Worm (Caenorhabditis elegans) whole organism, early embryonic: ENCODE data around the gene sec-15.

Source experiments
- B0310.2 ChIP-seq: sonication (generic microtip); optimal IDR thresholded peaks from 2 replicates; lab custom pipeline; 2016; ENCODE audit warnings: mild to moderate bottlenecking, missing genetic modification characterization, missing compliant biosample characterization
- F13C5.2 ChIP-seq: sonication (generic microtip); optimal IDR thresholded peaks from 2 replicates; lab custom pipeline; 2017; ENCODE audit warnings: mild to moderate bottlenecking, missing genetic modification characterization, inconsistent platforms, missing compliant biosample characterization
- aly-1 ChIP-seq: sonication (generic microtip); optimal IDR thresholded peaks from 2 replicates; lab custom pipeline; 2016; ENCODE audit warnings: missing genetic modification characterization, missing compliant biosample characterization
- ama-1 ChIP-seq: fragments of 150-350 bp; optimal IDR thresholded peaks from 2 replicates; lab custom pipeline; 2014
- ceh-13 ChIP-seq: fragments of 200-800 bp; sonication (Bioruptor generic); optimal IDR thresholded peaks from 2 replicates; lab custom pipeline; 2018; ENCODE audit warnings: mild to moderate bottlenecking, missing genetic modification characterization, missing compliant biosample characterization
- ceh-36 ChIP-seq: sonication (generic microtip); optimal IDR thresholded peaks from 2 replicates; lab custom pipeline; 2016; ENCODE audit warnings: missing genetic modification characterization, inconsistent platforms, missing compliant biosample characterization
- ets-7 ChIP-seq: sonication (generic microtip); optimal IDR thresholded peaks from 2 replicates; lab custom pipeline; 2016; ENCODE audit warnings: missing genotype, missing genetic modification characterization, missing compliant biosample characterization
- flt-1 ChIP-seq: fragments of 200-800 bp; sonication (Bioruptor generic); IDR thresholded peaks from 2 replicates; pipeline ENCODE4 v1.3.6; 2022; ENCODE audit warnings: missing genetic modification characterization, missing compliant biosample characterization
- hmbx-1 ChIP-seq: sonication (generic microtip); optimal IDR thresholded peaks from 2 replicates; lab custom pipeline; 2016; ENCODE audit warnings: mild to moderate bottlenecking, missing genetic modification characterization, missing compliant biosample characterization
- hmg-4 ChIP-seq: fragments of 200-800 bp; sonication (Bioruptor generic); optimal IDR thresholded peaks from 2 replicates; lab custom pipeline; 2018; ENCODE audit warnings: mild to moderate bottlenecking, missing genetic modification characterization, missing compliant biosample characterization
- hnd-1 ChIP-seq: sonication (generic microtip); optimal IDR thresholded peaks from 2 replicates; lab custom pipeline; 2016; ENCODE audit warnings: missing genetic modification characterization, missing compliant biosample characterization
- pes-1 ChIP-seq: fragments of 200-800 bp; sonication (Bioruptor generic); IDR thresholded peaks from 2 replicates; pipeline ENCODE4 v1.3.6; 2022; ENCODE audit warnings: missing genetic modification reagents, missing genetic modification characterization, missing compliant biosample characterization
- scrt-1 ChIP-seq: fragments of 200-800 bp; sonication (Bioruptor generic); IDR thresholded peaks from 2 replicates; pipeline ENCODE4 v1.3.6; 2022; ENCODE audit warnings: missing genetic modification characterization, missing compliant biosample characterization
- sea-1 ChIP-seq: fragments of 200-800 bp; sonication (Bioruptor generic); conservative IDR thresholded peaks from 2 replicates; pipeline ENCODE4 v1.3.6; 2022; ENCODE audit warnings: missing genetic modification characterization, missing compliant biosample characterization
- tbx-11 ChIP-seq: fragments of 200-800 bp; sonication (Bioruptor generic); IDR thresholded peaks from 2 replicates; pipeline ENCODE4 v1.3.6; 2022; ENCODE audit warnings: missing genetic modification characterization, missing compliant biosample characterization
- tbx-37 ChIP-seq: fragments of 200-800 bp; sonication (Bioruptor generic); conservative IDR thresholded peaks from 2 replicates; pipeline ENCODE4 v1.3.6; 2022; ENCODE audit warnings: missing genetic modification reagents, missing genetic modification characterization, missing compliant biosample characterization
- tra-4 ChIP-seq: sonication (generic microtip); optimal IDR thresholded peaks from 2 replicates; lab custom pipeline; 2017; ENCODE audit warnings: missing genetic modification characterization, missing compliant biosample characterization

The sec-15 gene

ce11 chrX:8866563-8866962, 31.0 kb upstream of the sec-15 start, which contains the start of gene ins-9:
TSS of gene ins-9 (minus strand) at chrX:8866663.
- TF ChIP-seq ceh-13 (GFP tag; lab: Kevin White, UChicago) (no peak), pes-1 (GFP tag; lab: Robert Waterston, UW) (no peak), F13C5.2 (tag; lab: Kevin White, UChicago) (no peak), flt-1 (GFP tag; lab: Robert Waterston, UW) (no peak), hmbx-1 (no peak), ceh-36 (tag; lab: Kevin White, UChicago) (no peak)

DNA sequence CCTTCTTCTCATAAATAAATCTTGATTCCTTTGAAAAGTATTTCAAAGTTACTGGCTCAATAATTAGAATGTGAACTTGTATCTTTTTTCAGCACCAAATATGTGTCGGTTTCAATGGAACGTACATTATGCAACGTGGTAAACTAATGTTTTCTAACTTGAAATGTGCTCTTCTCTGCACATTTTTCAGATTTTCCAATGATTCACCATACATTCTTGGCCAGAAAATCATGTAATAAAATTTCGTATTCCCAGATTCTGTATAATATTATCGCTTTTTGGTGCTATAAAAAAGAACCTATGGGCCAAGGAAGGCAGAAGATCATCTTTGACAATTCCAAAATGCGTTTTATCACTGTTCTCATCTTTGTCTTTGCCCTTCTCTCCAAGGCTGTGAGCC, 25.4 kb upstream of the sec-15 start, which contains the start of gene C06E2.9:
TSS of gene C06E2.9 (plus strand) at position 301 of the 400 bp plus-strand sequence.
- TF ChIP-seq hmg-4 = no peak

DNA sequence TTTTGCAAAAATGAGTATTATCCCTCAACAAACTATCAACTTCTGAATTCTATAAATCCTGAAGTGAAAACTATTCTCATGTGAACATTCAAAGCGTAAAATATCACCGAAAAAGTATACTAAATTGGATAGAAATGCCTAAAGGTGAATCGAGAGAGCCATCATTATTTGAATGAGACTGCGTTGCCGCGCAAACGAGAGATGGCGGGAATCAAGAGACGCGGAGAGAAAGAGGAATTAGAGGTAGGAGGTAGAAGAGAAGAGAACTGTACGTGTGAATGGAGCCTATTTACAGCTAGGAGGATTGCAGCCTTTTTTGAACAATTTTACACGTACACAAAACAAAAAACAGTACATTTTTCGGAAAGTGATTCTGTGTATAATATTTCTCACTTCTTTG, 24.0 kb upstream of the sec-15 start:
- TF ChIP-seq B0310.2 (tag; lab: Kevin White, UChicago) (no peak), ama-1 (lab: Kevin White, UChicago) (no peak), aly-1 (tag; lab: Kevin White, UChicago) (no peak), hmbx-1 (no peak), hnd-1 (tag; lab: Kevin White, UChicago) (no peak), tra-4 (tag; lab: Kevin White, UChicago) (no peak), scrt-1 (no peak), sea-1 (GFP tag; lab: Robert Waterston, UW) (no peak), F13C5.2 (tag; lab: Kevin White, UChicago) (no peak), tbx-11 (no peak), pes-1 (GFP tag; lab: Robert Waterston, UW) (no peak), tbx-37 (no peak), ceh-13 (GFP tag; lab: Kevin White, UChicago) (no peak), flt-1 (GFP tag; lab: Robert Waterston, UW) (no peak), ets-7 (tag; lab: Kevin White, UChicago) (no peak), ceh-36 (tag; lab: Kevin White, UChicago) (no peak), hmg-4 (no peak)

- TF ChIP-seq flt-1 (GFP tag; lab: Robert Waterston, UW) = no peak
Measured at ce11 chrX:8857904-8858612, 22.5 kb upstream of the sec-15 start, which contains the start of gene C06E2.5. TSS of gene C06E2.5 (minus strand) at chrX:8857954.

DNA sequence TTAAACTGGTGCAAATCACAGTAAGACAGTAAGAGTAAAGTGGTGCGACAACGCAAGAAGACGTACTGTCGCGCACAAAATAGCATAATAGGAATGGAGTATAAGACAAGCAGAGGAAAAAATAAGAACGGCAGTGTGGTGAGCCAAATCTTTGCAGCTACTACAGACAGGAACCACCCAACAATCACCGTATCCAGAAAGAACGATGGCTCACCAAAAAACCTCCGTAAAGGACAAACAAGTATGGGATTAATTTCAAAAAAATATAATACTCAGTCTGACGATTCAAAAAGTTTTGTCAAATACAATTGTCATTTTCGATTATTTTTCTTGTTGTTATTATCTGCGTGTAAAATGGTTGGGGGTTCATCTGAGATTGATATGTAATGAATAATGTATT, 18.9 kb upstream of the sec-15 start:
- TF ChIP-seq ceh-13 (GFP tag; lab: Kevin White, UChicago) = no peak
- no peak for TF ChIP-seq tbx-37
- TF ChIP-seq ceh-36 (tag; lab: Kevin White, UChicago) = no peak
- no peak for TF ChIP-seq ama-1 (lab: Kevin White, UChicago)
- no peak for TF ChIP-seq ets-7 (tag; lab: Kevin White, UChicago)
- TF ChIP-seq F13C5.2 (tag; lab: Kevin White, UChicago) = no peak
- TF ChIP-seq flt-1 (GFP tag; lab: Robert Waterston, UW) = no peak
- TF ChIP-seq scrt-1 = no peak
- TF ChIP-seq sea-1 (GFP tag; lab: Robert Waterston, UW) = no peak
- TF ChIP-seq hmg-4 = no peak
- TF ChIP-seq tbx-11 = no peak
- no peak for TF ChIP-seq aly-1 (tag; lab: Kevin White, UChicago)
- no peak for TF ChIP-seq hmbx-1
- no peak for TF ChIP-seq tra-4 (tag; lab: Kevin White, UChicago)
- TF ChIP-seq pes-1 (GFP tag; lab: Robert Waterston, UW) = no peak
- TF ChIP-seq hnd-1 (tag; lab: Kevin White, UChicago) = no peak
- TF ChIP-seq B0310.2 (tag; lab: Kevin White, UChicago) = no peak

- TF ChIP-seq B0310.2 (tag; lab: Kevin White, UChicago) = no peak
- TF ChIP-seq tbx-37 = no peak
- TF ChIP-seq sea-1 (GFP tag; lab: Robert Waterston, UW) = no peak
- no peak for TF ChIP-seq hmbx-1
- no peak for TF ChIP-seq ama-1 (lab: Kevin White, UChicago)
- TF ChIP-seq ceh-13 (GFP tag; lab: Kevin White, UChicago) = no peak
- TF ChIP-seq scrt-1 = no peak
- TF ChIP-seq tbx-11 = no peak
Measured at ce11 chrX:8853524-8853923, 18.0 kb upstream of the sec-15 start, which contains the start of gene sprp-4. TSS of gene sprp-4 (minus strand) at chrX:8853624.

DNA sequence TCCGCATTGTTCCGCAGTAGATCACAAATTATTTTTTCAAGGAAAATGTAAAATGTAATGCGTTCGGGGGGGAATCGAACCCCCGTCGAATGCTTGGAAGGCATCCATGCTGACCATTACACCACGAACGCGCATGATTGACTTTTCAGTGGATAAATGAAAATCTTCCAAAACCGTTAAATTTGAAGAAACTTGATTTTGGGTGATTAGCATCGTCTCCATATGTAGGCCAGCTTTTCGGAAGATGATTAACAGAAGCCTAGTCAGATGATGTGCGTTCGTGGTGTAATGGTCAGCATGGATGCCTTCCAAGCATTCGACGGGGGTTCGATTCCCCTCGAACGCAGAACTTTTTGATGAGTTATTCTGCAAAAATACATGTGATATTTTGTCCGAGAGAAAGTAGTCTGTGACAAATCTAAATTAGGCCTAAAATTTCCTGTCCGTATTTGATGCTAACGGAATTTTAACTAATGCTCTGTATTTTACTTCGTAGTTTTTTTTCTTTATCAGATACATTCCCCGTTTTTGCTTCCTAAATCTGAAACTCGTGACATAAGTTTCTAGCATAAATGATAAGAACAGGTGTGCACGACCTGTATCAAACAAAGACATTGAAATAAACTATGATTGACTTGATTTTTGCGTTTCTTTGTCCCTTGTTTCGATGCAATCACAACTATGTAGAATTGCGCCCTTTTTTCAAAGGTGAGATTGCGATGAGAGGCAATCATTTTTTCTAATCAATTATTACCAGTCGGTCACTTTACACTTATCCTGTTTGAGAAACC, 11.1 kb upstream of the sec-15 start, which contains the start of gene C28G1.10:
TSS of gene C28G1.10 (plus strand) at position 676 of the 791 bp plus-strand sequence.
- no peak for TF ChIP-seq tbx-37
- no peak for TF ChIP-seq ama-1 (lab: Kevin White, UChicago)
- no peak for TF ChIP-seq B0310.2 (tag; lab: Kevin White, UChicago)
- TF ChIP-seq aly-1 (tag; lab: Kevin White, UChicago) = no peak
- TF ChIP-seq sea-1 (GFP tag; lab: Robert Waterston, UW) = no peak
- TF ChIP-seq hmg-4 = no peak
- no peak for TF ChIP-seq ceh-36 (tag; lab: Kevin White, UChicago)
- no peak for TF ChIP-seq hmbx-1
- no peak for TF ChIP-seq flt-1 (GFP tag; lab: Robert Waterston, UW)
- TF ChIP-seq hnd-1 (tag; lab: Kevin White, UChicago) = no peak
- no peak for TF ChIP-seq scrt-1
- TF ChIP-seq tbx-11 = no peak
